Worm (Caenorhabditis elegans) whole organism, mixed stage, embryonic: ENCODE measurements around the gene ZK742.3.

Experiments
- cnd-1 ChIP-seq: fragments of 200-800 bp; sonication (Bioruptor generic); optimal IDR thresholded peaks from 2 replicates; lab custom pipeline; 2018; ENCODE audit warnings: mild to moderate bottlenecking, missing genetic modification characterization, missing compliant biosample characterization
- nhr-28 ChIP-seq: fragments of 150-350 bp; optimal IDR thresholded peaks from 2 replicates; lab custom pipeline; 2014; ENCODE audit warnings: missing biosample characterization, missing genetic modification characterization
- unc-39 ChIP-seq: fragments of 150-350 bp; optimal IDR thresholded peaks from 2 replicates; lab custom pipeline; 2014; ENCODE audit warnings: missing biosample characterization, missing genetic modification characterization
- ztf-11 ChIP-seq: fragments of 150-350 bp; optimal IDR thresholded peaks from 2 replicates; lab custom pipeline; 2014; ENCODE audit warnings: missing biosample characterization, missing genetic modification characterization

DNA sequence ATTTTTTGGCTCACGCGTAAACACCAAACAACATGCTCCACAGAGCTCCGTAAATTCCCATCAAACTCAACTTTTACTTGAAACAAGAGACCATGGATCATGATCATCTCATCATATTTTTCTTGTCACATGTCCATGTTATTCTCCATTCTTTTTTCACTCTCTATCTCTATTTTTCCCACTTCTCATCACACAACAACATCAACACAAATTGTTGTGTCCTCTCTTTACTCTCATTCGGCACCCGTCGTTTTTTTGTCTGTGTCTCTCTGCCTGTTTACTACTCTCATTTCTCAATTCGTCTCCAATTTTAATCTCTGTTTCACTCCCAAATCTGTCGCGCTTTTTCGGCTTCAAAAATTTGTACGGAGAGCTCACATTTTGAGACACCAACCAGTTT lies 50.4 kb downstream of the ZK742.3 start:
- TF ChIP-seq nhr-28 (tag; lab: Kevin White, UChicago) (no peak), cnd-1 (no peak), unc-39 (tag; lab: Kevin White, UChicago) (no peak), ztf-11 (tag; lab: Kevin White, UChicago) (no peak)
